Fruit fly (Drosophila melanogaster): ENCODE results near the gene CG13659.

- TF ChIP-seq Dll (optimal IDR thresholded peaks at IDR 0.05) (no peak), usp (GFP tag; optimal IDR thresholded peaks at IDR 0.05) (no peak)
Measured at dm6 chr3R:25262322-25262761, 38.3 kb upstream of the CG13659 start, which contains the start of the genes Kdsr and CG11858.

All from whole organism.